Worm (Caenorhabditis elegans) whole organism, L2 larva: Measurements from ENCODE around the gene F13E9.9.

ENCODE experiments used
- aly-2 ChIP-seq: fragments of 150-350 bp; optimal IDR thresholded peaks from 2 replicates; lab custom pipeline; 2014; ENCODE audit warnings: missing biosample characterization, missing genetic modification characterization
- ama-1 ChIP-seq: fragments of 150-350 bp; optimal IDR thresholded peaks from 2 replicates; lab custom pipeline; 2018; ENCODE audit warnings: inconsistent platforms
- crh-2 ChIP-seq: sonication (generic microtip); optimal IDR thresholded peaks from 2 replicates; lab custom pipeline; 2017; ENCODE audit warnings: missing biosample characterization, missing genetic modification characterization
- lin-13 ChIP-seq: fragments of 150-350 bp; optimal IDR thresholded peaks from 2 replicates; lab custom pipeline; 2014; ENCODE audit warnings: missing biosample characterization, missing genetic modification reagents, missing genetic modification characterization
- lin-39 ChIP-seq: fragments of 150-350 bp; optimal IDR thresholded peaks from 2 replicates; lab custom pipeline; 2014; ENCODE audit warnings: missing biosample characterization, missing genetic modification reagents, missing genetic modification characterization
- mab-5 ChIP-seq: fragments of 150-350 bp; optimal IDR thresholded peaks from 2 replicates; lab custom pipeline; 2014; ENCODE audit warnings: missing biosample characterization, missing genetic modification characterization
- mdl-1 ChIP-seq, 2 experiments: fragments of 150-350 bp in 1 of 2; sonication (generic microtip) in 1 of 2; optimal IDR thresholded peaks; 2 replicates each; lab custom pipeline; 2017; ENCODE audit warnings: missing biosample characterization in 2 of 2, missing genetic modification characterization in 2 of 2
- nhr-237 ChIP-seq: fragments of 150-350 bp; optimal IDR thresholded peaks from 2 replicates; lab custom pipeline; 2014; ENCODE audit warnings: missing biosample characterization, missing genetic modification characterization
- nhr-6 ChIP-seq: fragments of 150-350 bp; optimal IDR thresholded peaks from 2 replicates; lab custom pipeline; 2014; ENCODE audit warnings: missing biosample characterization, missing genetic modification characterization
- skn-1 ChIP-seq: sonication (generic microtip); optimal IDR thresholded peaks from 2 replicates; lab custom pipeline; 2017; ENCODE audit warnings: missing biosample characterization, missing genetic modification characterization
- unc-39 ChIP-seq: fragments of 150-350 bp; optimal IDR thresholded peaks from 2 replicates; lab custom pipeline; 2014; ENCODE audit warnings: missing biosample characterization, missing genetic modification characterization
- ztf-11 ChIP-seq: sonication (generic microtip); optimal IDR thresholded peaks from 2 replicates; lab custom pipeline; 2017; ENCODE audit warnings: missing biosample characterization, missing genetic modification characterization

- no peak for TF ChIP-seq mab-5 (tag; lab: Kevin White, UChicago)
- TF ChIP-seq crh-2 (tag; lab: Kevin White, UChicago): no peak
- TF ChIP-seq unc-39 (tag; lab: Kevin White, UChicago): no peak
- no peak for TF ChIP-seq skn-1
- no peak for TF ChIP-seq mdl-1 (tag; optimal IDR thresholded peaks at IDR 0.05; lab: Kevin White, UChicago)
- no peak for TF ChIP-seq nhr-237 (tag; lab: Kevin White, UChicago)
- no peak for TF ChIP-seq nhr-6
- TF ChIP-seq lin-13 (GFP tag; lab: Kevin White, UChicago): no peak
- no peak for TF ChIP-seq lin-39
- TF ChIP-seq ztf-11: no peak
- no peak for TF ChIP-seq ama-1
- TF ChIP-seq aly-2 (tag; lab: Kevin White, UChicago): no peak
Measured at ce11 chrIV:10887285-10887684, 11.7 kb downstream of the F13E9.9 start, which contains the start of gene F13E9.16.
